Fruit fly (Drosophila melanogaster): ENCODE results near the gene Akh.

Akh gene

DNA sequence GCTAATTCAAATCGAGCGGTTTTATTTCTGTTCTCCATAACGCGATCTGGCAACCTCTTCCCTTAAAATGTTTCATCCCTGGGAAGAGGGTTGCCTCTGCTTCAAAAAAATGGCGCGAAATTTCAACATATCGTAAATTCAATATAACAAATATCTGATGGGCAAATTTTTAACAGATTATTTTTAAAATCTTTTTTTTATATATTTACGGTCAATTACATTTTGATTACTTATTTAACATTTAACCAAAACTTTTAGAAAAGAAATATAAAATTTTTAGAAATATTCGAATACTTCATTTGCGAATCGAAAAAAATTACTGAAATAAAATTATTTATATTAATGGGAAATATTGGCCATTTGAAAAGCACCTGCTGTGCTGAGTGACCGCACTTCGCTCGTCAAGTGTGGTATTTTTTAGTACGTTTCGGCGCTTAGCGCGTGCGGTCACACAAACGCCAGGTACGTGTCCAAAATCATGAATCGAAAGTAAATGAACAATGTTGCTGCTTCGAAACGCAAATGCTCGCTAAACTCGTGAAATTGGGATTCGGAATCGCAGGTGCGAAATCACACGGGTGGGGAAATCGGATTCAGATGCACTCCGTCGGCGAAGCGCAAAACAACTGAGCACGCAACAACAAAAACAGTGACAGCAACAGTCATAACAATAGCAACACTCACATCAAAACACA lies 28.8 kb downstream of the Akh start, which contains the start of gene Ero1L (continued):
- TF ChIP-seq odd (GFP tag; optimal IDR thresholded peaks at IDR 0.05) (no peak), CG10321 (GFP tag; IDR thresholded peaks at IDR 0.05) (no peak), tx (GFP tag; optimal IDR thresholded peaks at IDR 0.05) (no peak), Usf (GFP tag; optimal IDR thresholded peaks at IDR 0.05) (no peak), vvl (GFP tag; IDR thresholded peaks at IDR 0.05) (peak; percentile 44), z (GFP tag; IDR thresholded peaks at IDR 0.05) (no peak), Side (GFP tag; optimal IDR thresholded peaks at IDR 0.05) (no peak), hbn (GFP tag; IDR thresholded peaks at IDR 0.05; ENCODE audit: partially characterized antibody) (no peak), insv (GFP tag; optimal IDR thresholded peaks at IDR 0.05) (no peak), peb (GFP tag; IDR thresholded peaks at IDR 0.05) (no peak), CG18764 (GFP tag; optimal IDR thresholded peaks at IDR 0.05) (no peak), unc-4 (GFP tag; IDR thresholded peaks at IDR 0.05; ENCODE audit: partially characterized antibody) (no peak), p53 (GFP tag; optimal IDR thresholded peaks at IDR 0.05) (no peak), ttk (GFP tag; IDR thresholded peaks at IDR 0.05) (no peak), lab (GFP tag; optimal IDR thresholded peaks at IDR 0.05) (peak; percentile 67), btn (GFP tag; optimal IDR thresholded peaks at IDR 0.05) (no peak), Ets65A (GFP tag) (peak; percentile 30), HLHmδ (GFP tag; optimal IDR thresholded peaks at IDR 0.05) (no peak), MBD-R2 (GFP tag; IDR thresholded peaks at IDR 0.05) (peak; percentile 64), CG10267 (tag; optimal IDR thresholded peaks at IDR 0.05) (peak; percentile 70), CG11696 (GFP tag; IDR thresholded peaks at IDR 0.05) (peak; percentile 92), Dip3 (GFP tag; optimal IDR thresholded peaks at IDR 0.05) (no peak), shn (GFP tag; optimal IDR thresholded peaks at IDR 0.05) (no peak), lbe (GFP tag; optimal IDR thresholded peaks at IDR 0.05) (peak; percentile 53), ftz-f1 (GFP tag; optimal IDR thresholded peaks at IDR 0.05) (no peak), CG12659 (GFP tag; optimal IDR thresholded peaks at IDR 0.05) (peak; percentile 67), tio (GFP tag; optimal IDR thresholded peaks at IDR 0.05) (no peak), zfh1 (GFP tag; IDR thresholded peaks at IDR 0.05) (no peak; the same call in 2 of the 3 replicates), aop (GFP tag; IDR thresholded peaks at IDR 0.05) (no peak), repo (GFP tag; optimal IDR thresholded peaks at IDR 0.05) (no peak), HLH3B (GFP tag; IDR thresholded peaks at IDR 0.05) (no peak), CG32767 (GFP tag; IDR thresholded peaks at IDR 0.05) (no peak), Atf-2 (GFP tag; optimal IDR thresholded peaks at IDR 0.05) (no peak), en (GFP tag; optimal IDR thresholded peaks at IDR 0.05) (no peak), CG6272 (GFP tag; IDR thresholded peaks at IDR 0.05) (no peak), bigmax (GFP tag; optimal IDR thresholded peaks at IDR 0.05) (no peak), CG3065 (GFP tag; optimal IDR thresholded peaks at IDR 0.05) (no peak), CG6791 (GFP tag; IDR thresholded peaks at IDR 0.05; ENCODE audit: partially characterized antibody) (no peak), Bdp1 (GFP tag; optimal IDR thresholded peaks at IDR 0.05) (no peak), CG16813 (GFP tag; IDR thresholded peaks at IDR 0.05; ENCODE audit: partially characterized antibody) (no peak), sqz (GFP tag; optimal IDR thresholded peaks at IDR 0.05) (no peak), lilli (GFP tag; optimal IDR thresholded peaks at IDR 0.05) (peak; percentile 34), CG1529 (GFP tag; optimal IDR thresholded peaks at IDR 0.05) (no peak), Gsc (GFP tag; IDR thresholded peaks at IDR 0.05) (no peak), eve (GFP tag; optimal IDR thresholded peaks at IDR 0.05) (no peak), sens (GFP tag) (peak; percentile 54), trem (tag; optimal IDR thresholded peaks at IDR 0.05) (peak; percentile 66), ham (GFP tag; IDR thresholded peaks at IDR 0.05) (no peak), CG2889 (GFP tag; IDR thresholded peaks at IDR 0.05) (no peak), CG8944 (GFP tag; optimal IDR thresholded peaks at IDR 0.05) (peak; percentile 12), CG1024 (GFP tag; IDR thresholded peaks at IDR 0.05) (no peak), row (GFP tag; IDR thresholded peaks at IDR 0.05) (peak; percentile 39; the same call in 1 of the 3 replicates)

Data from whole organism, embryonic.